Fruit fly (Drosophila melanogaster) ovary, adult (tissue): Measurements from ENCODE around the gene CG8191.

Experiments
- CG17801 ChIP-seq: fragments of 200-800 bp; optimal IDR thresholded peaks from 2 replicates; lab custom pipeline; 2019; ENCODE audit warnings: missing biosample characterization, mild to moderate bottlenecking, missing genetic modification characterization, moderate library complexity; ENCODE audit not compliant: partially characterized antibody

The CG8191 gene

DNA sequence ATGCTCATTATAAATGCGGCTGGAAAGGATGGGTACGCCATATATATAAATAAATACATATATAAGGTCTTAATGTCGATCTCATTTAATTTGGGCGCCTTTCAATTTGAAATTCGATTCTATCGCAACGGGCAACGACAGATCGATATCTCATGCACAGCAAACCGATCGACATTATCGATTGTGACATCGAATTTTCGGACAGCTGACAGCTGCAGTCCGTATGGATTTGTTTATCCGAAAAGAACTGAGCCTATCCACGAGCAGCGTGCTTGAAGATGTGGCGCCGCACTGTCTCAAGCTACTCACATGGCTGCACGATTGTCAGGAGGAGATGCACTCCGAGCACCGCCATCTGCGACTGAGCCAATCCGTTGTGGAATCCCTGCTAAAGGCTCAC is at the start of gene CG8191:
TSS of gene CG8191 (plus strand) at position 211 of the 400 bp plus-strand sequence.
- no peak for TF ChIP-seq CG17801 (GFP tag; lab: Kevin White, UChicago)

DNA sequence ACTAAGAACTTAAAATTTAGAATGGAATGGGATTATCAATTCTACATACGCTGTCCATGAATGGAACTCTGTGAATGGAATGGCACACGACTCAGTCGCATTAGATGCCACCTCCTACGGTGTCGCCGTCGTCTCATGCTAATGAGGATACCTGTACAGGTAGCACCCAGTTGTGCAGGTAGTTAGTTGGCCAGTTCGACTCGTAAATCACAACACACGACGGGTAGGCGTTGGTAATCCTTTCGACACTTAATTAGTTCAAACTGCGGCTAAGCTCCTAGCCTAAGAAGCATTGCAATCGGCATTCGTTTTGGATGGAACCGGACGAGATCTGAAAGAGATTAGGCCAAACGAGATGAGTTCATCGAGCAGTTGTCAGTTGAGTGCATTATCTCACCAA is 47.6 kb upstream of the CG8191 start:
- no peak for TF ChIP-seq CG17801 (GFP tag; lab: Kevin White, UChicago)

DNA sequence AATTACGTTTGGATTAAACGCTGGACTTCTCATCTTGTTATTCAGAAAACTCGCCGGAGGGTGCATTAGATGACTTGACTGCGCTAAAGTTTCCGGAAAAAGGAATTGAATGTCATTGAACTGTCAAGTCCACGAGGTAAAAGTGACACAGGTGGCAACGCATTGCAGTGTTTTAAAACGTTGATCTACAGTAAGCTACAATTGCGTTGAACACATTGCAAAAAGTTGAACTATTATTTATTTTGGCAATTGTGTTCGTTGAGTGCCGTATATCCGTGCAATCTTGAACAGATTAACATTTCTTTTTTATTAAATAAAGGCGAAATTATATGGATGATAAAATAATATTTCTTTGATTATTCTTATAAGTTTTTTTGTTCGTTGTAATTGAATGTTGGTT is 43.2 kb upstream of the CG8191 start, which contains the start of gene CG15599:
TSS of gene CG15599 (minus strand) at position 101 of the 400 bp plus-strand sequence.
- TF ChIP-seq CG17801 (GFP tag; lab: Kevin White, UChicago), result no peak

DNA sequence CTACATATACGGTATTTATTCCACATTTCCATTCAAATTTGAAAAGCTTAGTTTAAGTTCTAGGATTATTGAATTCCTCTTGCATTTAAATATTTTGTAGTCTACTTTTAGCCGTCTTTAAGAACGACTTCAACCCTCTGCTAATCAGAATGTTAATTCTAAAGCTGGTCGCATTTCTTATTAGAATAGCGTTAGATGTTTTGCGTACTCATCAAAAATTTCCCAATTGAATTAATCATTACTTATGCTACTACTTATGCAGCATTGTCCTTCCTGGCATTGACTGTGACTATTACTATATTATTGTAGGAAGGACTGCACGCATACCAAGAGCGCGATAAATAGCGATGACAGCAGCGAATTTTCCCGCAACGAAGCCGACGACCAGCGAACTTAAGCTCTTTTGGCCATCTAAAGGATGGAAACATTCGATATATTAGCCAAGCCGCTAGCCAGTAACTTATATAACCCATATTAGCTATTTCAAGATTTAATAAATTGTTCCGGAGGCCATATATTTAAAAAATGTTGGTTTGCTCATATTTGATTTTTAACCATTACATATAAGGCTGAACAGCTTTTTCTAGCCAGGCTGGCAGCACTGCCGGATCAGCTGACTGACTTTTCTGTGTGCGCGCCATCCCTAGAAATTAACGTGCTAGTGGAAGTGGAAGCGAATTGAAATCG is 35.0 kb upstream of the CG8191 start, which contains the start of gene CG8128:
TSS of gene CG8128 (plus strand) at position 641 of the 687 bp plus-strand sequence.
- TF ChIP-seq CG17801 (GFP tag; lab: Kevin White, UChicago), result peak; percentile 8

DNA sequence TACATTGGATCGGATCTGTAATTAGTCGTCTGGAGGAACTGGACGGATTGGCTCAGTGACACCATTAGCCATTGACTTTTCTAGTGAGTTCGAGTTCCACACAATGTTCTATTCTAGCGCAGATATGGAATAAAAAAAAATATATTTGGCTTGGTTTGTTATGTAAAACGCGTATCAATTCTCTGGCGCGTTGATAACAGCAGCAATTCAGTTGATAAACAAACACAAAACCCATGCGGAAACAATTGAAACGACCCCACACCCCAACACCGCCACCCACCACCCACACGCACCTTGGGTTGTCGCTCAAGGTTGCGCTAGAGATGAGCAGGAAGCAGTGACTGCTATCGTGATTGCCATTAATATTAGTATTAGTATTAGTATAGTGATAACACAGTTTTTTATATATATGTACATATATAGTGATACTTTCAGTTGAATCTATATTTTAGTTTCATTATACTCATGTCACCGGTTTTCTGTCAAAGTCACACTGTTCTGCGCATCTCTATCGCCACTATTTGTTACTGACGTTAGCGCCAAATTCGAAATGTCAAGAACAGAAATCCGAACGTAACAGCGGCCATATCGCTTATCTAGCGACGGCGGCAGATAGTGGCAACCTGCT is 34.3 kb upstream of the CG8191 start:
- TF ChIP-seq CG17801 (GFP tag; lab: Kevin White, UChicago), result peak; percentile 86

DNA sequence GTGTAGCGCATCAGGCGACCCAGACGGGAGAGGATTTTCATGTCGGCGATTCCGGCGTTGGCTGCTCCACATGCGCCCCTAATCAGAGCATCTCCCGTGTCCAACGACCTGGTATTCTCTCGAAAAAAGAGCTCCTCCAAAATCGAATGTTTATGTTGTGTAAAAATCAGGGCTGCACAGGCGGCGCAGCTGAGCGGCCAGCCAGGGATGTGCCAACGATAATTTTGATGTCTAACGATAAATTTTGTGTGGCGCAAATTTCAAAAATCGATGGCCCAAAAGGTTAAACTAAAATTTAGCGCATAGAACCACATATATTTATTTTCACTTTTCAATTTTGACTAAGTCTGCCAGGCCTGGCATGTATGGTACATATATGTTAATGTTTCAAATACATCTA is 30.9 kb upstream of the CG8191 start, which contains the start of gene CG9240:
TSS of gene CG9240 (minus strand) at position 213 of the 400 bp plus-strand sequence.
- TF ChIP-seq CG17801 (GFP tag; lab: Kevin White, UChicago), result peak; percentile 47

DNA sequence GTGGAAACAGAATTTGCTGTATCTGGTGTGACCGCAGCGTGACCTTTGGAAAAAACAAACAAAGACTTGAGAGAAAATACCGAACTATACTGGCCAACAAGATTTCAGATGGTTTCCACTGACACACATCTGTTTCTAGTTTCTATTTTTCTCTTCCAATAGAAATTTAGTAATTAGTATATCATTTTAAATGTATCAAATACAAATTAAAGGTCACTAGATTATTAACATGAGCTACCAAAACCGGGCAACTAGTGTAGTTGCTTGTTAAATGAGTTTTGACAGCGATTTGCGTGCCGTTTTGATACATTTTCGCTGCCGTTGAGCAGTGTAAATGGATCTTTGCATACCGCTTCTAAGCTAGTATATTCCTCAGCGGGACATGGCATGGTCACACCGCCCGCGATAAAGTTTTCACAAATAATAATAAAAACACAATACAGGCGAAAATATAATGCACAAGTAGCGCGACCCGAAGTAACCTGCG is 28.2 kb upstream of the CG8191 start, which contains the start of the genes Pis and Hap40:
TSS of gene Pis (minus strand) at position 51 of the 487 bp plus-strand sequence.
TSS of gene Hap40 (plus strand) at position 406 of the 487 bp plus-strand sequence.
- TF ChIP-seq CG17801 (GFP tag; lab: Kevin White, UChicago), result no peak

DNA sequence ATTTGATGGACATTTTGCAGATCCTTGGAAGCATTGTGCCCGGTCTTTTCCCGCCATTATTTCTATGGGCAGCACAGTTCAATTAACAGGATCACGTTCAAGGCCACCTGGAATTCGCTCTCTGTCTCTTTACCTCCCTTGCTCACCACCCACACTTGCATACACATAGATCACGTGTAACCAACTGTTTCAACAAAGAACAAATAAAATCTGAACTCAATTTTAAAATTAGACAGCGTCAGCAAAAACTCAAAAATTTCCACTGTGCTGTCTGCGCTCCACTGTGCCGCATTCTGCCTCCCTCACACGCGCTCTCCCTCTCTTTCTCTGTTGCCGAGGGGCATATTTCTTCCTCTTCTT is 22.4 kb upstream of the CG8191 start:
- TF ChIP-seq CG17801 (GFP tag; lab: Kevin White, UChicago), result no peak

DNA sequence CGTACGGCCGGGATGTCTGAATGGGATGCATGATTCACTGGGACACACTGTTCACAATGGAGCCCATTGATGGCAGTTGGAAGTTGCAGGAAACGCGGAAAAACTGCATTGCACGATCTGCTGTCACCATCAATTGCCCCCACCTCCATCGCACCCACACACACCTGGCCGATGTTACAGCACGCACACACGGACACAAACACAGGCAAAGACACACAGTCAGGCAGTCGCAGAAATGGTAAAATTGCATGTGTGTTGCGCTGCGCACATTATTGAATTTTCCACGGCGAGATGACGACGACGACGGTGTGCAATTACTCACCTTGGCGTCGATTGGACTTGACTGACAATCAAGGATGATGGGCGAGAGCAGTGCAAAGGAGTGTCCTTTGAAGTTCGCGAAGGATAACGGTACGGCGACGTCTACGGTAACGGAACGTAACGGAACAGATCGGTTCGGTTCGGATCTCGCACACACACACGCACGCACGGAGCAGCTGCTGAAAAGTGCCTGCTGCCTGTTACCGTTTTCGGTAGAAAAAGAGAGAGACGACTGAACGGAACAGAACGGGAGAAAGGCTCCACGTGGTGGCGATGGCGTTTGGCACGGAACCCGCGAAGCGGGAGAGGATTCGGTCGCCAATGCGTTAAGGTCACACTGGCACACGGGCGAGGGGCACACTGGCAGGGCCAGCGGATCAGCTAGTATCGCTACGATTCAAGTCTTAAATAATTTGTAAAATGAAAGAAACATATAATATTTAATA is 21.8 kb upstream of the CG8191 start, which contains the start of the genes CG9281 and CG15601:
TSS of gene CG9281 (minus strand) at position 556 of the 767 bp plus-strand sequence.
TSS of gene CG15601 (plus strand) at position 664 of the 767 bp plus-strand sequence.
- peak; percentile 63 for TF ChIP-seq CG17801 (GFP tag; lab: Kevin White, UChicago)

DNA sequence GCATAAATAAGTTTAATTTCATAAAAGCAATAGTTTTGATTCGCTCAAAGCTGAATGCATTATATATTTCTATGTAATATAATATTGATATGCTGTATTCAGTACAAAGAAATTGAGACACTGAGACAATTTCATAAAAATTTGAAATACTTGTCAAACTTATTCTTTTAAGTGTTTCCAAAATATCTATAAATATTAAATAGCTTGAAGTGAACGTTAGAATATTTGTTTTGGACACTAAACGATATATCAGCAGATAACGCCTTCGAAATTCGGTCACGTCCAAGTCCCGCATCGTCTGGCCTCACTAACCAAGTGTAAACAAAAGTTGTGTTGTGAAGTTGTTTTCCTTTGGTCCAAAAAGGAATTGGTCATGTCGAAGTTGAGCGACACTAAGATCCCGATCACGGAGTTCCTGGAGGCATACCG is 21.2 kb upstream of the CG8191 start:
- no peak for TF ChIP-seq CG17801 (GFP tag; lab: Kevin White, UChicago)

DNA sequence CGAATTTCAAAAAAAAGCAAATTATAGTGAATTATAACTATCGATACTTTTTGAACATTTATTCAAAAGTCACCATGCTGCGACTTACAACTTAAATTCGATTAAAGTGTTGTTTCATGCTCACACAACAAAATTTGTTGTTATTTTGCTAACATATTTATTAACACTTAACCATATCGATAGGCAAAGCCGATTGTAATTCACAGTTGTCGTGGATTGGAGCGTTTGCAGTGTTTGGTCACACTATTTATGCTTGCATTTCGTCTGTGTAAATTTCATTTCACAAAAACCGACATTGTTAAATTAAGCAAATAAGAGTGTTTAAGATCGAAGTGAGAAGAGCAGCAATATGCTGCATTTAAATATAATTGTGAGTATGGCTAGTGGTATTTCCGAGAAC is 19.6 kb upstream of the CG8191 start, which contains the start of gene HUWE1:
TSS of gene HUWE1 (plus strand) at position 220 of the 400 bp plus-strand sequence.
- peak; percentile 59 for TF ChIP-seq CG17801 (GFP tag; lab: Kevin White, UChicago)

DNA sequence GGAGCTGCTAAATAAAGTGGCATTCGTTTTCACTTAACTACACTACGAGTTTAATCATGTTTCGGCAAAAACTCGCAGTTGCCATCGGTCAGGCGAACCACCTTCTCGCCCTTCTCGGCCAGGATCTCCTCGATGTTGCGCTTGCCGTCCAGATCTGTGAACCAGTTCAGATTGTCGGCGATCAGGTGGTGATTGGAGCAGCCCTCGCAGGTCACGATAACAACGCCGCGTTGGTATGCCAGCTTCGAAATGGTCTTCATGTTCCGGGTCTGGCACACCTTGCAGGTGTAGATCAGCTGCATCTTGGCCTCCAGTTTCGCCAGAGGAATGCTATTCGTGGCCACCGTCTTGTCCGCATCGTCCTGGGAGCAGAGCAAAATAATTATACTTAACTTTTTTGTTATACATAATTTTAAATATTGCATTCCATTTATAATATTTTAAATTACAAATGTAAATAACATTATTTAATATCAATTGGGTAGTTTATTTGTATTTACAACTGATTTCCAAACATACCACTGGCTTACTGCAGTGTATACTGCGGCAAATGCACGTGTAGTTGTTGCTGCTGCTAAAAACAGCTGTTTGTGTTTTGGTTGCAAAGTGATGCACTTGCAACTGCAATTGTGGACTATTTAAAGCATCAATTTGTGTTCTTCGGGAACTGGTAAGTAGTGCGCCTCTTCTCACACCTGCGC is 1.4 kb downstream of the CG8191 start:
- no peak for TF ChIP-seq CG17801 (GFP tag; lab: Kevin White, UChicago)

DNA sequence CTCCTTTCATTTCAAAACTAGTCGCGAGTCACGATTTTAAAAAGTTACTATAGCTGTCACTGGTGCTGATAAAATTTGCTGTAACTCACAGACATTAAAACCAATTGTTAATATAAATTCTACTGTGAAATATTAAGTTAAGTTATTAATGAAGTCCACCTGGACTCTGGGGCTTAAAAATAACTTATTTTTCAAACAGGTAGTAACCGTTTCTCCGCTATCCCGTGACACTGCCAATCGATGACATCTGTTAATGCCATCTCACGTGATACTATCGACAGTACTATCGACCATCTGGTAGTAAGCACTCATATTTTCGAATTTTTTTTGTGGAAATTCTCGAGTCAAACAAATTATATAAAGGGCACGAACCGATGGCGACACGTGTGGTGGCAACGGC is 2.0 kb downstream of the CG8191 start, which contains the start of the genes CG12379 and MagR:
TSS of gene CG12379 (minus strand) at position 2 of the 400 bp plus-strand sequence.
TSS of gene MagR (plus strand) at position 276 of the 400 bp plus-strand sequence.
- TF ChIP-seq CG17801 (GFP tag; lab: Kevin White, UChicago), result peak; percentile 66

DNA sequence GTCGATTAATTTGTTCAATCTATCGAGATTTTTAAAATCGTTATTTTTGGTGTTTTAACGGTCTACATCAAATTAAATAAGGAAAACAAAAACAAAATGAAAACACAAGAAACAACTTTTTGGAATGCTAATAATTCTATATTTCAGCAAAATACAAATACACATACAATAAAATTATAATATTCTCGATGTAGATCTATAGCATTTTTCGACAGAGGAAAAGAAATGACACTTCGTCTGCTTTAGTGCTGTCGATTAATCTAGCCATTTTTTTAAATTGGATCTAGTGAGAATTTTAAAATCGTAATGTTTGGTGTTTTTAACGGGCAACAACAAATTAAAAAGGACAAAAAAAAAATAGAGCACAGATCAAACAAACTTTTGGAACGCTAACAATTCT is 5.1 kb downstream of the CG8191 start, which contains the start of gene Arp6:
TSS of gene Arp6 (minus strand) at position 11 of the 400 bp plus-strand sequence.
- peak; percentile 17 for TF ChIP-seq CG17801 (GFP tag; lab: Kevin White, UChicago)
